Fruit fly (Drosophila melanogaster) S2 (cell line): ENCODE data around the gene CG13476.

ENCODE experiments used
- CG8478 ChIP-seq: fragments of >200 bp; optimal IDR thresholded peaks from 2 replicates; lab custom pipeline; 2018
- CTCF ChIP-seq, 2 experiments: fragments of >200 bp; optimal IDR thresholded peaks; 2 replicates each; lab custom pipeline; 2018

CG13476 gene

dm6 chr3L:14681504-14681903 lies 23.8 kb upstream of the CG13476 start:
- no peak for TF ChIP-seq CTCF (optimal IDR thresholded peaks at IDR 0.05; lab: Kevin White, UChicago)
- no peak for TF ChIP-seq CG8478 (lab: Kevin White, UChicago)

- TF ChIP-seq CG8478 (lab: Kevin White, UChicago), result no peak
- TF ChIP-seq CTCF (optimal IDR thresholded peaks at IDR 0.05; lab: Kevin White, UChicago), result no peak
Observed at dm6 chr3L:14684468-14684867, 20.8 kb upstream of the CG13476 start, which contains the start of gene Dnaaf6. Dnaaf6 (plus strand) TSS chr3L:14684768.

dm6 chr3L:14686251-14686650 lies 19.0 kb upstream of the CG13476 start:
- no peak for TF ChIP-seq CG8478 (lab: Kevin White, UChicago)
- no peak for TF ChIP-seq CTCF (optimal IDR thresholded peaks at IDR 0.05; lab: Kevin White, UChicago)

dm6 chr3L:14691047-14691446 lies 14.2 kb upstream of the CG13476 start, which contains the start of gene gdrd:
gdrd (plus strand) TSS chr3L:14691347.
- TF ChIP-seq CG8478 (lab: Kevin White, UChicago) (no peak), CTCF (optimal IDR thresholded peaks at IDR 0.05; lab: Kevin White, UChicago) (no peak)

dm6 chr3L:14697005-14697404 lies 8.3 kb upstream of the CG13476 start, which contains the start of gene CG13474:
CG13474 (minus strand) TSS chr3L:14697105.
- TF ChIP-seq CTCF (optimal IDR thresholded peaks at IDR 0.05; lab: Kevin White, UChicago), result no peak
- TF ChIP-seq CG8478 (lab: Kevin White, UChicago), result no peak

- TF ChIP-seq CG8478 (lab: Kevin White, UChicago), result no peak
- TF ChIP-seq CTCF (optimal IDR thresholded peaks at IDR 0.05; lab: Kevin White, UChicago), result no peak
Observed at dm6 chr3L:14701578-14701977, 3.7 kb upstream of the CG13476 start, which contains the start of gene CG17177. CG17177 (minus strand) TSS chr3L:14701678.

- TF ChIP-seq CTCF (optimal IDR thresholded peaks at IDR 0.05; lab: Kevin White, UChicago) (no peak), CG8478 (lab: Kevin White, UChicago) (no peak)
Observed at dm6 chr3L:14706461-14706880, 1.2 kb downstream of the CG13476 start.

- TF ChIP-seq CTCF (optimal IDR thresholded peaks at IDR 0.05; lab: Kevin White, UChicago) (no peak), CG8478 (lab: Kevin White, UChicago) (no peak)
Observed at dm6 chr3L:14708053-14708452, 2.8 kb downstream of the CG13476 start.

dm6 chr3L:14712799-14713198 lies 7.5 kb downstream of the CG13476 start:
- TF ChIP-seq CG8478 (lab: Kevin White, UChicago) (no peak), CTCF (optimal IDR thresholded peaks at IDR 0.05; lab: Kevin White, UChicago) (no peak)

- no peak for TF ChIP-seq CG8478 (lab: Kevin White, UChicago)
- no peak for TF ChIP-seq CTCF (optimal IDR thresholded peaks at IDR 0.05; lab: Kevin White, UChicago)
Observed at dm6 chr3L:14728460-14728859, 23.2 kb downstream of the CG13476 start, which contains the start of gene CG13473. CG13473 (plus strand) TSS chr3L:14728760.

- TF ChIP-seq CTCF (optimal IDR thresholded peaks at IDR 0.05; lab: Kevin White, UChicago) (no peak), CG8478 (lab: Kevin White, UChicago) (no peak)
Observed at dm6 chr3L:14731790-14732189, 26.5 kb downstream of the CG13476 start.

- TF ChIP-seq CTCF (optimal IDR thresholded peaks at IDR 0.05; lab: Kevin White, UChicago), result no peak
- no peak for TF ChIP-seq CG8478 (lab: Kevin White, UChicago)
Observed at dm6 chr3L:14733417-14733816, 28.2 kb downstream of the CG13476 start, which contains the start of gene CG13471. CG13471 (minus strand) TSS chr3L:14733517.

dm6 chr3L:14743106-14743692 lies 37.9 kb downstream of the CG13476 start:
- TF ChIP-seq CTCF (optimal IDR thresholded peaks at IDR 0.05; lab: Kevin White, UChicago), result no peak
- no peak for TF ChIP-seq CG8478 (lab: Kevin White, UChicago)

dm6 chr3L:14751056-14751671 lies 45.9 kb downstream of the CG13476 start:
- TF ChIP-seq CG8478 (lab: Kevin White, UChicago) (no peak), CTCF (optimal IDR thresholded peaks at IDR 0.05; lab: Kevin White, UChicago) (no peak)

dm6 chr3L:14752816-14753215 lies 47.6 kb downstream of the CG13476 start:
- no peak for TF ChIP-seq CTCF (optimal IDR thresholded peaks at IDR 0.05; lab: Kevin White, UChicago)
- TF ChIP-seq CG8478 (lab: Kevin White, UChicago), result no peak
